Worm (Caenorhabditis elegans): ENCODE data around the gene T28C12.6.

T28C12.6 gene

ce11 chrV:6355975-6356441 is 20.1 kb upstream of the T28C12.6 start, which contains the start of gene bcl-11:
TSS of gene bcl-11 (plus strand) at chrV:6356025.
- no peak for TF ChIP-seq ama-1 (optimal IDR thresholded peaks at IDR 0.05)
- TF ChIP-seq tbx-11 (GFP tag; IDR thresholded peaks at IDR 0.05): no peak
- TF ChIP-seq sea-1 (GFP tag; conservative IDR thresholded peaks at IDR 0.05): no peak
- no peak for TF ChIP-seq pes-1 (GFP tag; IDR thresholded peaks at IDR 0.05)
- TF ChIP-seq ceh-13 (GFP tag; optimal IDR thresholded peaks at IDR 0.05): no peak
- TF ChIP-seq hnd-1 (tag; optimal IDR thresholded peaks at IDR 0.05): no peak
- no peak for TF ChIP-seq aly-1 (tag; optimal IDR thresholded peaks at IDR 0.05)
- TF ChIP-seq F13C5.2 (tag; optimal IDR thresholded peaks at IDR 0.05): no peak
- no peak for TF ChIP-seq hmbx-1 (tag; optimal IDR thresholded peaks at IDR 0.05)
- TF ChIP-seq tbx-37 (GFP tag; conservative IDR thresholded peaks at IDR 0.05): no peak
- TF ChIP-seq B0310.2 (tag; optimal IDR thresholded peaks at IDR 0.05): no peak
- no peak for TF ChIP-seq flt-1 (GFP tag; IDR thresholded peaks at IDR 0.05)
- TF ChIP-seq scrt-1 (GFP tag; IDR thresholded peaks at IDR 0.05): no peak
- no peak for TF ChIP-seq ets-7 (tag; optimal IDR thresholded peaks at IDR 0.05)
- no peak for TF ChIP-seq hmg-4 (GFP tag; optimal IDR thresholded peaks at IDR 0.05)
- TF ChIP-seq tra-4 (tag; optimal IDR thresholded peaks at IDR 0.05): no peak
- no peak for TF ChIP-seq ceh-36 (tag; optimal IDR thresholded peaks at IDR 0.05)

- TF ChIP-seq tbx-37 (GFP tag; conservative IDR thresholded peaks at IDR 0.05): no peak
- no peak for TF ChIP-seq hmbx-1 (tag; optimal IDR thresholded peaks at IDR 0.05)
- TF ChIP-seq flt-1 (GFP tag; IDR thresholded peaks at IDR 0.05): no peak
- TF ChIP-seq tbx-11 (GFP tag; IDR thresholded peaks at IDR 0.05): no peak
- no peak for TF ChIP-seq tra-4 (tag; optimal IDR thresholded peaks at IDR 0.05)
- TF ChIP-seq sea-1 (GFP tag; conservative IDR thresholded peaks at IDR 0.05): no peak
- no peak for TF ChIP-seq hmg-4 (GFP tag; optimal IDR thresholded peaks at IDR 0.05)
- no peak for TF ChIP-seq pes-1 (GFP tag; IDR thresholded peaks at IDR 0.05)
- TF ChIP-seq ets-7 (tag; optimal IDR thresholded peaks at IDR 0.05): no peak
- no peak for TF ChIP-seq ceh-36 (tag; optimal IDR thresholded peaks at IDR 0.05)
- TF ChIP-seq ceh-13 (GFP tag; optimal IDR thresholded peaks at IDR 0.05): no peak
- TF ChIP-seq ama-1 (optimal IDR thresholded peaks at IDR 0.05): no peak
- no peak for TF ChIP-seq F13C5.2 (tag; optimal IDR thresholded peaks at IDR 0.05)
- TF ChIP-seq scrt-1 (GFP tag; IDR thresholded peaks at IDR 0.05): no peak
- TF ChIP-seq B0310.2 (tag; optimal IDR thresholded peaks at IDR 0.05): no peak
- no peak for TF ChIP-seq aly-1 (tag; optimal IDR thresholded peaks at IDR 0.05)
- no peak for TF ChIP-seq hnd-1 (tag; optimal IDR thresholded peaks at IDR 0.05)
Measured at ce11 chrV:6355412-6355811, 19.5 kb upstream of the T28C12.6 start.

ce11 chrV:6354786-6355185 is 18.9 kb upstream of the T28C12.6 start:
- TF ChIP-seq scrt-1 (GFP tag; IDR thresholded peaks at IDR 0.05) (no peak), F13C5.2 (tag; optimal IDR thresholded peaks at IDR 0.05) (no peak), hnd-1 (tag; optimal IDR thresholded peaks at IDR 0.05) (no peak), hmbx-1 (tag; optimal IDR thresholded peaks at IDR 0.05) (no peak), tbx-37 (GFP tag; conservative IDR thresholded peaks at IDR 0.05) (no peak), hmg-4 (GFP tag; optimal IDR thresholded peaks at IDR 0.05) (no peak), tbx-11 (GFP tag; IDR thresholded peaks at IDR 0.05) (no peak), ceh-13 (GFP tag; optimal IDR thresholded peaks at IDR 0.05) (no peak), ceh-36 (tag; optimal IDR thresholded peaks at IDR 0.05) (no peak), ama-1 (optimal IDR thresholded peaks at IDR 0.05) (no peak), ets-7 (tag; optimal IDR thresholded peaks at IDR 0.05) (no peak), aly-1 (tag; optimal IDR thresholded peaks at IDR 0.05) (no peak), tra-4 (tag; optimal IDR thresholded peaks at IDR 0.05) (no peak), flt-1 (GFP tag; IDR thresholded peaks at IDR 0.05) (no peak), pes-1 (GFP tag; IDR thresholded peaks at IDR 0.05) (no peak), B0310.2 (tag; optimal IDR thresholded peaks at IDR 0.05) (no peak), sea-1 (GFP tag; conservative IDR thresholded peaks at IDR 0.05) (no peak)

ce11 chrV:6354202-6354601 is 18.3 kb upstream of the T28C12.6 start:
- TF ChIP-seq ceh-13 (GFP tag; optimal IDR thresholded peaks at IDR 0.05) (no peak), ets-7 (tag; optimal IDR thresholded peaks at IDR 0.05) (no peak), hmbx-1 (tag; optimal IDR thresholded peaks at IDR 0.05) (no peak), tbx-11 (GFP tag; IDR thresholded peaks at IDR 0.05) (no peak), F13C5.2 (tag; optimal IDR thresholded peaks at IDR 0.05) (no peak), scrt-1 (GFP tag; IDR thresholded peaks at IDR 0.05) (no peak), B0310.2 (tag; optimal IDR thresholded peaks at IDR 0.05) (no peak), tbx-37 (GFP tag; conservative IDR thresholded peaks at IDR 0.05) (no peak), flt-1 (GFP tag; IDR thresholded peaks at IDR 0.05) (no peak), ama-1 (optimal IDR thresholded peaks at IDR 0.05) (no peak), sea-1 (GFP tag; conservative IDR thresholded peaks at IDR 0.05) (no peak), tra-4 (tag; optimal IDR thresholded peaks at IDR 0.05) (no peak), aly-1 (tag; optimal IDR thresholded peaks at IDR 0.05) (no peak), ceh-36 (tag; optimal IDR thresholded peaks at IDR 0.05) (no peak), hmg-4 (GFP tag; optimal IDR thresholded peaks at IDR 0.05) (no peak), hnd-1 (tag; optimal IDR thresholded peaks at IDR 0.05) (no peak), pes-1 (GFP tag; IDR thresholded peaks at IDR 0.05) (no peak)

- no peak for TF ChIP-seq tra-4 (tag; optimal IDR thresholded peaks at IDR 0.05)
- no peak for TF ChIP-seq flt-1 (GFP tag; IDR thresholded peaks at IDR 0.05)
- no peak for TF ChIP-seq sea-1 (GFP tag; conservative IDR thresholded peaks at IDR 0.05)
- no peak for TF ChIP-seq tbx-11 (GFP tag; IDR thresholded peaks at IDR 0.05)
- TF ChIP-seq ceh-13 (GFP tag; optimal IDR thresholded peaks at IDR 0.05): no peak
- TF ChIP-seq hmg-4 (GFP tag; optimal IDR thresholded peaks at IDR 0.05): no peak
- no peak for TF ChIP-seq scrt-1 (GFP tag; IDR thresholded peaks at IDR 0.05)
- TF ChIP-seq F13C5.2 (tag; optimal IDR thresholded peaks at IDR 0.05): no peak
- no peak for TF ChIP-seq pes-1 (GFP tag; IDR thresholded peaks at IDR 0.05)
- no peak for TF ChIP-seq B0310.2 (tag; optimal IDR thresholded peaks at IDR 0.05)
- TF ChIP-seq aly-1 (tag; optimal IDR thresholded peaks at IDR 0.05): no peak
- no peak for TF ChIP-seq hnd-1 (tag; optimal IDR thresholded peaks at IDR 0.05)
Measured at ce11 chrV:6353182-6353780, 17.4 kb upstream of the T28C12.6 start.

ce11 chrV:6352350-6352749 is 16.4 kb upstream of the T28C12.6 start:
- TF ChIP-seq F13C5.2 (tag; optimal IDR thresholded peaks at IDR 0.05) (no peak), tbx-11 (GFP tag; IDR thresholded peaks at IDR 0.05) (no peak), ceh-36 (tag; optimal IDR thresholded peaks at IDR 0.05) (no peak), hmg-4 (GFP tag; optimal IDR thresholded peaks at IDR 0.05) (no peak), aly-1 (tag; optimal IDR thresholded peaks at IDR 0.05) (no peak), pes-1 (GFP tag; IDR thresholded peaks at IDR 0.05) (no peak)

ce11 chrV:6351122-6351521 is 15.2 kb upstream of the T28C12.6 start:
- TF ChIP-seq flt-1 (GFP tag; IDR thresholded peaks at IDR 0.05): no peak

All from whole organism, early embryonic.